Worm (Caenorhabditis elegans): Measurements from ENCODE around the gene F45E1.5.

ce11 chrX:7944999-7945398 lies 31.5 kb upstream of the F45E1.5 start, which contains the start of gene tnt-3:
- TF ChIP-seq mdl-1 (tag; optimal IDR thresholded peaks at IDR 0.05) (no peak), nhr-12 (tag; optimal IDR thresholded peaks at IDR 0.05) (no peak), snpc-4 (tag; optimal IDR thresholded peaks at IDR 0.05) (no peak), lin-39 (tag; optimal IDR thresholded peaks at IDR 0.05) (no peak), mab-5 (tag; optimal IDR thresholded peaks at IDR 0.05) (no peak), F13H6.1 (tag; optimal IDR thresholded peaks at IDR 0.05) (no peak), fos-1 (tag; optimal IDR thresholded peaks at IDR 0.05) (no peak), elt-3 (tag; optimal IDR thresholded peaks at IDR 0.05) (no peak), egl-27 (tag; optimal IDR thresholded peaks at IDR 0.05) (no peak), lsy-2 (tag; optimal IDR thresholded peaks at IDR 0.05) (no peak)

All from whole organism, L2 larva.